Worm (Caenorhabditis elegans): ENCODE results near the gene xpc-1.

DNA sequence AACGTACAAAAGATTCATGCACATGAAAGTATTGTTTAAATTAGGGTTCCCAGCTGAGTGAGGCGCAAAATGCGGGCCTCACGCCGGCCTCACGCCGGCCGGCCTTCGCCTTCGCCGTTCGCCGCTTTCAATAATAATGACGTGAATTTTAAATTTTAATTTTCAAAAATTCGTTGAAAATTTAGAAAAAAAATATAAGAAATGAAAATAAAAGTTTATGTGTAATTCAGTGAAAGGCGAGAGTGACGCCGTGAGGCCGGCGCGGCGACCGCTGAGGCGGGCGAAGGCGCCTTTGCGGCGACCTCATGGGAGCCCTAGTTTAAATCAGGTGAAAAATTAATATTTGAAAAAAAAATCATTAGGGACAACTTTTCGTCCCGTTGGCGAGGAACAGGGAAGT, 64.6 kb downstream of the xpc-1 start:
- TF ChIP-seq pha-4 (tag; optimal IDR thresholded peaks at IDR 0.05) (no peak), hlh-13 (GFP tag; optimal IDR thresholded peaks at IDR 0.05) (no peak), madf-2 (tag; optimal IDR thresholded peaks at IDR 0.05) (no peak), dmd-4 (tag; optimal IDR thresholded peaks at IDR 0.05; ENCODE audit: borderline replicate concordance) (no peak), ceh-45 (GFP tag; IDR thresholded peaks at IDR 0.05) (no peak), sox-4 (tag; optimal IDR thresholded peaks at IDR 0.05) (no peak), unc-86 (tag; optimal IDR thresholded peaks at IDR 0.05) (no peak), ceh-2 (tag; optimal IDR thresholded peaks at IDR 0.05) (no peak), tbx-2 (tag; optimal IDR thresholded peaks at IDR 0.05) (no peak), pag-3 (tag; optimal IDR thresholded peaks at IDR 0.05; ENCODE audit: borderline replicate concordance) (no peak), ceh-22 (tag; optimal IDR thresholded peaks at IDR 0.05) (no peak), pros-1 (tag; optimal IDR thresholded peaks at IDR 0.05) (no peak), eyg-1 (tag; optimal IDR thresholded peaks at IDR 0.05) (no peak), ceh-6 (GFP tag; optimal IDR thresholded peaks at IDR 0.05) (no peak)

Data from whole organism, late embryonic.